Worm (Caenorhabditis elegans) whole organism, late embryonic: ENCODE measurements around the gene C01G10.5.

Experiments
- C08G9.2 ChIP-seq: sonication (generic microtip); optimal IDR thresholded peaks from 2 replicates; lab custom pipeline; 2016; ENCODE audit warnings: mild to moderate bottlenecking, missing genetic modification characterization, moderate library complexity, missing compliant biosample characterization
- F13H6.1 ChIP-seq: sonication (generic microtip); optimal IDR thresholded peaks from 2 replicates; lab custom pipeline; 2016; ENCODE audit warnings: missing genetic modification characterization, missing compliant biosample characterization
- K02D7.2 ChIP-seq: sonication (generic microtip); optimal IDR thresholded peaks from 2 replicates; lab custom pipeline; 2017; ENCODE audit warnings: mild to moderate bottlenecking, missing genetic modification characterization, missing compliant biosample characterization
- ahr-1 ChIP-seq: sonication (generic microtip); optimal IDR thresholded peaks from 2 replicates; lab custom pipeline; 2016; ENCODE audit warnings: missing genetic modification characterization, missing compliant biosample characterization
- ceh-18 ChIP-seq: sonication (generic microtip); optimal IDR thresholded peaks from 2 replicates; lab custom pipeline; 2016; ENCODE audit warnings: missing genetic modification characterization, missing compliant biosample characterization
- ceh-22 ChIP-seq: sonication (generic microtip); optimal IDR thresholded peaks from 2 replicates; lab custom pipeline; 2017; ENCODE audit warnings: missing biosample characterization, missing genetic modification characterization
- ceh-34 ChIP-seq: sonication (generic microtip); optimal IDR thresholded peaks from 2 replicates; lab custom pipeline; 2016; ENCODE audit warnings: mild to moderate bottlenecking, missing genetic modification characterization, missing compliant biosample characterization
- ceh-45 ChIP-seq: fragments of 200-800 bp; sonication (Bioruptor generic); IDR thresholded peaks from 2 replicates; pipeline ENCODE4 v1.3.6; 2022; ENCODE audit warnings: missing genetic modification reagents, missing genetic modification characterization, missing compliant biosample characterization
- ceh-48 ChIP-seq: sonication (generic microtip); optimal IDR thresholded peaks from 2 replicates; lab custom pipeline; 2016; ENCODE audit warnings: missing genetic modification characterization, inconsistent platforms, missing compliant biosample characterization
- ceh-9 ChIP-seq: sonication (generic microtip); optimal IDR thresholded peaks from 2 replicates; lab custom pipeline; 2016; ENCODE audit warnings: mild to moderate bottlenecking, missing genetic modification characterization, inconsistent platforms, missing compliant biosample characterization
- che-1 ChIP-seq: sonication (generic microtip); optimal IDR thresholded peaks from 2 replicates; lab custom pipeline; 2016; ENCODE audit warnings: mild to moderate bottlenecking, missing genetic modification characterization, missing compliant biosample characterization
- dve-1 ChIP-seq: sonication (generic microtip); optimal IDR thresholded peaks from 2 replicates; lab custom pipeline; 2017; ENCODE audit warnings: antibody characterized with exemption, mild to moderate bottlenecking, missing genetic modification characterization, missing compliant biosample characterization
- elt-4 ChIP-seq: sonication (generic microtip); optimal IDR thresholded peaks from 2 replicates; lab custom pipeline; 2016; ENCODE audit warnings: missing genetic modification characterization, missing compliant biosample characterization
- eyg-1 ChIP-seq: sonication (generic microtip); optimal IDR thresholded peaks from 2 replicates; lab custom pipeline; 2016; ENCODE audit warnings: missing genotype, missing genetic modification characterization, missing compliant biosample characterization
- fax-1 ChIP-seq: sonication (generic microtip); optimal IDR thresholded peaks from 2 replicates; lab custom pipeline; 2016; ENCODE audit warnings: missing genotype, missing genetic modification characterization, missing compliant biosample characterization
- fkh-10 ChIP-seq: fragments of 150-350 bp; optimal IDR thresholded peaks from 2 replicates; lab custom pipeline; 2014; ENCODE audit warnings: missing biosample characterization, missing genetic modification reagents, missing genetic modification characterization
- fkh-6 ChIP-seq: sonication (generic microtip); optimal IDR thresholded peaks from 2 replicates; lab custom pipeline; 2016; ENCODE audit warnings: missing genetic modification characterization, missing compliant biosample characterization
- gmeb-2 ChIP-seq: sonication (generic microtip); optimal IDR thresholded peaks from 2 replicates; lab custom pipeline; 2016; ENCODE audit warnings: missing genetic modification characterization, inconsistent platforms, missing compliant biosample characterization
- hlh-6 ChIP-seq: sonication (generic microtip); optimal IDR thresholded peaks from 2 replicates; lab custom pipeline; 2016; ENCODE audit warnings: missing genotype, missing genetic modification characterization, missing compliant biosample characterization
- mec-3 ChIP-seq: sonication (generic microtip); optimal IDR thresholded peaks from 2 replicates; lab custom pipeline; 2016; ENCODE audit warnings: borderline replicate concordance, missing genetic modification characterization, missing compliant biosample characterization
- nhr-11 ChIP-seq: fragments of 150-350 bp; optimal IDR thresholded peaks from 2 replicates; lab custom pipeline; 2014; ENCODE audit warnings: missing biosample characterization, missing genetic modification characterization
- nhr-232 ChIP-seq: sonication (generic microtip); optimal IDR thresholded peaks from 2 replicates; lab custom pipeline; 2016; ENCODE audit warnings: missing genetic modification characterization, missing compliant biosample characterization
- pag-3 ChIP-seq: sonication (generic microtip); optimal IDR thresholded peaks from 2 replicates; lab custom pipeline; 2016; ENCODE audit warnings: missing compliant biosample characterization, missing genetic modification characterization, borderline replicate concordance
- pat-9 ChIP-seq: fragments of 200-800 bp; sonication (Bioruptor generic); optimal IDR thresholded peaks from 2 replicates; lab custom pipeline; 2018; ENCODE audit warnings: mild to moderate bottlenecking, missing genetic modification characterization, moderate library complexity, missing compliant biosample characterization
- pros-1 ChIP-seq: fragments of 150-350 bp; optimal IDR thresholded peaks from 2 replicates; lab custom pipeline; 2014; ENCODE audit warnings: missing biosample characterization, missing genetic modification reagents, missing genetic modification characterization
- ref-2 ChIP-seq: sonication (generic microtip); optimal IDR thresholded peaks from 2 replicates; lab custom pipeline; 2016; ENCODE audit warnings: missing genetic modification characterization, missing compliant biosample characterization
- rnt-1 ChIP-seq: sonication (generic microtip); optimal IDR thresholded peaks from 2 replicates; lab custom pipeline; 2016; ENCODE audit warnings: missing genetic modification characterization, missing compliant biosample characterization
- syd-9 ChIP-seq: sonication (generic microtip); optimal IDR thresholded peaks from 2 replicates; lab custom pipeline; 2016; ENCODE audit warnings: mild to moderate bottlenecking, missing genetic modification characterization, moderate library complexity, missing compliant biosample characterization
- zip-5 ChIP-seq: sonication (generic microtip); optimal IDR thresholded peaks from 2 replicates; lab custom pipeline; 2016; ENCODE audit warnings: missing genetic modification characterization, missing compliant biosample characterization
- ztf-16 ChIP-seq: sonication (generic microtip); optimal IDR thresholded peaks from 2 replicates; lab custom pipeline; 2017; ENCODE audit warnings: missing genetic modification characterization, missing compliant biosample characterization

Gene C01G10.5

ce11 chrV:15057724-15058123 is 31.6 kb downstream of the C01G10.5 start:
- TF ChIP-seq eyg-1 (tag; lab: Kevin White, UChicago) (no peak), pag-3 (tag; lab: Kevin White, UChicago) (no peak), ceh-45 (GFP tag; lab: Robert Waterston, UW) (no peak), mec-3 (tag; lab: Kevin White, UChicago) (no peak), syd-9 (tag; lab: Kevin White, UChicago) (no peak), ztf-16 (tag; lab: Kevin White, UChicago) (no peak), nhr-11 (tag; lab: Kevin White, UChicago) (no peak)

- TF ChIP-seq fkh-10 (GFP tag; lab: Kevin White, UChicago) (no peak), ceh-9 (tag; lab: Kevin White, UChicago) (no peak), ceh-48 (tag; lab: Kevin White, UChicago) (no peak), ceh-18 (tag; lab: Kevin White, UChicago) (no peak), elt-4 (tag; lab: Kevin White, UChicago) (no peak), dve-1 (tag; lab: Kevin White, UChicago) (no peak), C08G9.2 (no peak), fkh-6 (tag; lab: Kevin White, UChicago) (no peak), ahr-1 (tag; lab: Kevin White, UChicago) (no peak)
These were observed 32.9 kb downstream of the C01G10.5 start for ce11 chrV:15056346-15056839.

ce11 chrV:15055873-15056272 is 33.5 kb downstream of the C01G10.5 start, which contains the start of gene C25D7.16:
Gene C25D7.16 (plus strand): TSS chrV:15056173.
- TF ChIP-seq mec-3 (tag; lab: Kevin White, UChicago) (no peak), gmeb-2 (tag; lab: Kevin White, UChicago) (no peak), fkh-6 (tag; lab: Kevin White, UChicago) (no peak), F13H6.1 (no peak), ceh-22 (no peak), hlh-6 (tag; lab: Kevin White, UChicago) (no peak), ceh-34 (tag; lab: Kevin White, UChicago) (no peak), pat-9 (tag; lab: Kevin White, UChicago) (no peak)

- TF ChIP-seq pros-1 (tag; lab: Kevin White, UChicago) = no peak
- TF ChIP-seq, all 69 proteins: peak for 0
These were observed 34.6 kb downstream of the C01G10.5 start for ce11 chrV:15054733-15055132.

ce11 chrV:15052368-15052767 is 37.0 kb downstream of the C01G10.5 start, which contains the start of the genes fbxa-82 and C25D7.5:
Gene fbxa-82 (minus strand): TSS chrV:15052530.
Gene C25D7.5 (plus strand): TSS chrV:15052650.
- TF ChIP-seq gmeb-2 (tag; lab: Kevin White, UChicago) = no peak
- no peak for TF ChIP-seq C08G9.2
- TF ChIP-seq nhr-232 = no peak
- no peak for TF ChIP-seq ref-2 (tag; lab: Kevin White, UChicago)
- no peak for TF ChIP-seq ceh-18 (tag; lab: Kevin White, UChicago)

ce11 chrV:15051720-15052119 is 37.6 kb downstream of the C01G10.5 start:
- TF ChIP-seq che-1 (tag; lab: Kevin White, UChicago) (no peak), zip-5 (tag; lab: Kevin White, UChicago) (no peak), hlh-6 (tag; lab: Kevin White, UChicago) (no peak), fkh-6 (tag; lab: Kevin White, UChicago) (no peak), nhr-11 (tag; lab: Kevin White, UChicago) (no peak), fax-1 (no peak), rnt-1 (tag; lab: Kevin White, UChicago) (no peak), gmeb-2 (tag; lab: Kevin White, UChicago) (no peak), ceh-45 (GFP tag; lab: Robert Waterston, UW) (no peak), K02D7.2 (tag; lab: Kevin White, UChicago) (no peak)
